Worm (Caenorhabditis elegans) whole organism, L3 larva: ENCODE data around the gene ZK892.6.
A peak's percentile ranks its signal among the peaks of the same experiment; 100 is the strongest.

ENCODE experiments used
- R02D3.7 ChIP-seq: fragments of 150-350 bp; optimal IDR thresholded peaks from 2 replicates; lab custom pipeline; 2014; ENCODE audit warnings: missing biosample characterization, missing genetic modification characterization
- ZK546.5 ChIP-seq: sonication (generic microtip); optimal IDR thresholded peaks from 2 replicates; lab custom pipeline; 2017; ENCODE audit warnings: missing biosample characterization, missing genetic modification characterization
- ama-1 ChIP-seq: fragments of 150-350 bp; optimal IDR thresholded peaks from 2 replicates; lab custom pipeline; 2018
- ceh-16 ChIP-seq: sonication (generic microtip); optimal IDR thresholded peaks from 2 replicates; lab custom pipeline; 2017; ENCODE audit warnings: missing biosample characterization, missing genetic modification characterization
- ceh-28 ChIP-seq: fragments of 150-350 bp; optimal IDR thresholded peaks from 2 replicates; lab custom pipeline; 2014; ENCODE audit warnings: missing biosample characterization, missing genetic modification reagents, missing genetic modification characterization
- ceh-82 ChIP-seq: fragments of 150-350 bp; optimal IDR thresholded peaks from 2 replicates; lab custom pipeline; 2014; ENCODE audit warnings: missing biosample characterization, missing genetic modification characterization
- ceh-9 ChIP-seq: sonication (generic microtip); optimal IDR thresholded peaks from 2 replicates; lab custom pipeline; 2018; ENCODE audit warnings: missing biosample characterization, missing genetic modification characterization
- daf-12 ChIP-seq: fragments of 150-350 bp; optimal IDR thresholded peaks from 2 replicates; lab custom pipeline; 2014; ENCODE audit warnings: missing biosample characterization, missing genetic modification reagents, missing genetic modification characterization
- egl-27 ChIP-seq: sonication (generic microtip); optimal IDR thresholded peaks from 4 replicates; lab custom pipeline; 2017; ENCODE audit warnings: missing biosample characterization, missing genetic modification reagents, missing genetic modification characterization
- egl-5 ChIP-seq: fragments of 150-350 bp; optimal IDR thresholded peaks from 2 replicates; lab custom pipeline; 2017; ENCODE audit warnings: missing biosample characterization, missing genetic modification reagents, missing genetic modification characterization, inconsistent platforms
- elt-1 ChIP-seq: fragments of 150-350 bp; optimal IDR thresholded peaks from 2 replicates; lab custom pipeline; 2014; ENCODE audit warnings: missing biosample characterization, missing genetic modification characterization
- elt-2 ChIP-seq: sonication (generic microtip); optimal IDR thresholded peaks from 2 replicates; lab custom pipeline; 2016; ENCODE audit warnings: missing genetic modification reagents, mild to moderate bottlenecking, missing genetic modification characterization, missing compliant biosample characterization
- elt-3 ChIP-seq, 3 experiments: fragments of 150-350 bp in 1 of 3; sonication (generic microtip) in 2 of 3; optimal IDR thresholded peaks; 2 replicates in 2 of 3; 4 replicates in 1 of 3; lab custom pipeline; 2014 to 2017; ENCODE audit warnings: missing biosample characterization in 3 of 3, missing genetic modification characterization in 3 of 3
- eor-1 ChIP-seq, 2 experiments: fragments of 150-350 bp; optimal IDR thresholded peaks; 2 replicates each; lab custom pipeline; 2014 to 2018; ENCODE audit warnings: missing biosample characterization in 2 of 2, missing genetic modification characterization in 2 of 2
- fkh-10 ChIP-seq: sonication (generic microtip); optimal IDR thresholded peaks from 2 replicates; lab custom pipeline; 2017; ENCODE audit warnings: missing biosample characterization, missing genetic modification reagents, missing genetic modification characterization
- fkh-2 ChIP-seq: fragments of 150-350 bp; optimal IDR thresholded peaks from 2 replicates; lab custom pipeline; 2014; ENCODE audit warnings: missing biosample characterization, missing genetic modification reagents, missing genetic modification characterization
- fos-1 ChIP-seq: fragments of 150-350 bp; optimal IDR thresholded peaks from 2 replicates; lab custom pipeline; 2014; ENCODE audit warnings: missing biosample characterization, missing genetic modification characterization
- hmg-11 ChIP-seq: sonication (generic microtip); optimal IDR thresholded peaks from 2 replicates; lab custom pipeline; 2016; ENCODE audit warnings: missing genetic modification characterization, missing compliant biosample characterization
- jun-1 ChIP-seq: fragments of 150-350 bp; optimal IDR thresholded peaks from 2 replicates; lab custom pipeline; 2014; ENCODE audit warnings: missing biosample characterization, missing genetic modification reagents, missing genetic modification characterization
- lin-15B ChIP-seq: fragments of 150-350 bp; optimal IDR thresholded peaks from 2 replicates; lab custom pipeline; 2014; ENCODE audit warnings: missing biosample characterization, missing genetic modification characterization
- lsy-12 ChIP-seq: sonication (generic microtip); optimal IDR thresholded peaks from 2 replicates; lab custom pipeline; 2016; ENCODE audit warnings: mild to moderate bottlenecking, missing genetic modification characterization, missing compliant biosample characterization
- mdl-1 ChIP-seq: fragments of 150-350 bp; optimal IDR thresholded peaks from 2 replicates; lab custom pipeline; 2014; ENCODE audit warnings: missing biosample characterization, missing genetic modification characterization
- mml-1 ChIP-seq: fragments of 150-350 bp; sonication (generic microtip); optimal IDR thresholded peaks from 3 replicates; lab custom pipeline; 2014; ENCODE audit warnings: missing biosample characterization, missing genetic modification characterization
- nfya-1 ChIP-seq: sonication (generic microtip); optimal IDR thresholded peaks from 2 replicates; lab custom pipeline; 2017; ENCODE audit warnings: missing genetic modification characterization, mild to moderate bottlenecking, missing compliant biosample characterization, antibody characterized with exemption, moderate library complexity; ENCODE audit not compliant: insufficient read depth
- nhr-12 ChIP-seq: fragments of 150-350 bp; optimal IDR thresholded peaks from 2 replicates; lab custom pipeline; 2014; ENCODE audit warnings: missing biosample characterization, missing genetic modification characterization
- nhr-23 ChIP-seq: fragments of 150-350 bp; optimal IDR thresholded peaks from 2 replicates; lab custom pipeline; 2014; ENCODE audit warnings: missing biosample characterization, missing genetic modification reagents, missing genetic modification characterization
- nhr-237 ChIP-seq: fragments of 150-350 bp; optimal IDR thresholded peaks from 2 replicates; lab custom pipeline; 2014; ENCODE audit warnings: missing biosample characterization, missing genetic modification characterization
- nhr-25 ChIP-seq: sonication (generic microtip); optimal IDR thresholded peaks from 2 replicates; lab custom pipeline; 2017; ENCODE audit warnings: missing biosample characterization, missing genetic modification characterization
- nhr-28 ChIP-seq: fragments of 150-350 bp; optimal IDR thresholded peaks from 2 replicates; lab custom pipeline; 2014; ENCODE audit warnings: missing biosample characterization, missing genetic modification characterization
- nhr-43 ChIP-seq: sonication (generic microtip); optimal IDR thresholded peaks from 2 replicates; lab custom pipeline; 2016; ENCODE audit warnings: mild to moderate bottlenecking, missing genetic modification characterization, missing compliant biosample characterization; ENCODE audit not compliant: poor library complexity, severe bottlenecking
- nhr-67 ChIP-seq: fragments of 150-350 bp; optimal IDR thresholded peaks from 2 replicates; lab custom pipeline; 2014; ENCODE audit warnings: missing biosample characterization, missing genetic modification characterization
- nhr-76 ChIP-seq: fragments of 150-350 bp; sonication (generic microtip); optimal IDR thresholded peaks from 5 replicates; lab custom pipeline; 2014; ENCODE audit warnings: missing biosample characterization, missing genetic modification characterization
- nhr-77 ChIP-seq: fragments of 150-350 bp; optimal IDR thresholded peaks from 2 replicates; lab custom pipeline; 2014; ENCODE audit warnings: missing biosample characterization, missing genetic modification characterization
- pha-4 ChIP-seq: fragments of 150-350 bp; optimal IDR thresholded peaks from 2 replicates; lab custom pipeline; 2014; ENCODE audit warnings: missing biosample characterization, missing genetic modification reagents, missing genetic modification characterization
- pqm-1 ChIP-seq: fragments of 150-350 bp; optimal IDR thresholded peaks from 2 replicates; lab custom pipeline; 2017; ENCODE audit warnings: missing biosample characterization, missing genetic modification characterization, inconsistent platforms
- sea-2 ChIP-seq: fragments of 150-350 bp; sonication (generic microtip); optimal IDR thresholded peaks from 4 replicates; lab custom pipeline; 2014; ENCODE audit warnings: missing biosample characterization, missing genetic modification reagents, missing genetic modification characterization
- skn-1 ChIP-seq: fragments of 150-350 bp; optimal IDR thresholded peaks from 2 replicates; lab custom pipeline; 2014; ENCODE audit warnings: missing biosample characterization, missing genetic modification characterization
- snpc-4 ChIP-seq: fragments of 150-350 bp; optimal IDR thresholded peaks from 2 replicates; lab custom pipeline; 2014; ENCODE audit warnings: missing biosample characterization, missing genetic modification characterization
- tbx-2 ChIP-seq: sonication (generic microtip); optimal IDR thresholded peaks from 2 replicates; lab custom pipeline; 2016; ENCODE audit warnings: mild to moderate bottlenecking, missing genetic modification characterization, missing compliant biosample characterization
- unc-39 ChIP-seq: sonication (generic microtip); optimal IDR thresholded peaks from 4 replicates; lab custom pipeline; 2017; ENCODE audit warnings: missing biosample characterization, missing genetic modification characterization
- unc-62 ChIP-seq: fragments of 150-350 bp; sonication (generic microtip); optimal IDR thresholded peaks from 4 replicates; lab custom pipeline; 2014; ENCODE audit warnings: missing biosample characterization, missing genetic modification reagents, missing genetic modification characterization
- zag-1 ChIP-seq: fragments of 150-350 bp; optimal IDR thresholded peaks from 2 replicates; lab custom pipeline; 2014; ENCODE audit warnings: missing biosample characterization, missing genetic modification characterization
- ztf-11 ChIP-seq: fragments of 150-350 bp; optimal IDR thresholded peaks from 2 replicates; lab custom pipeline; 2014; ENCODE audit warnings: missing biosample characterization, missing genetic modification characterization
- ztf-4 ChIP-seq: fragments of 150-350 bp; optimal IDR thresholded peaks from 2 replicates; lab custom pipeline; 2014; ENCODE audit warnings: missing biosample characterization, missing genetic modification characterization

The ZK892.6 gene

DNA sequence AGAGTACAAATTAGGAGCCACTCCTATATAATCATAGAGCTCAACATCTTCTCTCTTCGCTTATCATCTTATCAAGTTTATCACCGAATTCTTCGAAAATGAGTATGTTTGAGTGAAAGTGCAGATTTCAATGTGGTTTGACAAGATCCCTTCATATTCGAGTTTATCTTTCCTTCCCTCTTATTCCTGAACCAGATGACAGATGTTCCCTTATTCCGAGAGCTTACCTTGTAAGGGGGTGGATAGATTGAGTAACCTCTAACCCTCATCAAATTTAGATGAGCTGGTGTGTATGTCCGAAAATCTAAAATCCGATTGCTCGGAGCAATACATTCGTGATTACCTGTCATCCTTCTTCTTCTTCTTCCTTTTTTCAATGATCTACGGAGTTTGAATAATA is 31.3 kb downstream of the ZK892.6 start:
- TF ChIP-seq nhr-77 (tag; lab: Kevin White, UChicago) (no peak), ama-1 (no peak), nhr-67 (tag; lab: Kevin White, UChicago) (no peak), daf-12 (tag; lab: Kevin White, UChicago) (no peak), sea-2 (no peak), hmg-11 (tag; lab: Kevin White, UChicago) (no peak), pqm-1 (no peak), unc-62 (no peak), tbx-2 (tag; lab: Kevin White, UChicago) (no peak), egl-27 (tag; lab: Kevin White, UChicago) (no peak), ceh-16 (tag; lab: Kevin White, UChicago) (no peak), elt-3 (tag; optimal IDR thresholded peaks at IDR 0.05; lab: Kevin White, UChicago) (no peak), fos-1 (no peak), R02D3.7 (tag; lab: Kevin White, UChicago) (no peak), elt-2 (tag; lab: Kevin White, UChicago) (no peak), nhr-43 (no peak), lsy-12 (tag; lab: Kevin White, UChicago) (no peak), skn-1 (tag; lab: Kevin White, UChicago) (no peak), ZK546.5 (tag; lab: Kevin White, UChicago) (no peak)

DNA sequence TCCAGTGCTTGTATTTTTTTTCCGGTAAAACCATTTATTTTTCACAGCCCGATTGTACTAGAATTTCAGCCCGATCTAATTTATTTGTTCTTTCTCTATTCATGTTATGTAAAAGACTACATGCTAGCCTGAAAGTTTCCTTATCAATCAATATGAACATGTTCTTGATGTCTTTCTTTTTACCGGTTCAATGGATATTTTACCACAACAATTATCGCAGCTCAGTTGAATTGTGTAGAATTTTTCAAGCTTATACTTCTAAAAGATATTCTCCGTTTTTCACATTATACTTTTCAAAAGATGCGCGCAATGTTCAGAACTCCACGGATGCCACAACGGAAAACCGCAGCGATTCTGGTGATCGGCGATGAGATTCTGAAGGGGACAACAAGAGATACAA is 36.1 kb downstream of the ZK892.6 start, which contains the start of gene flad-1:
flad-1 (plus strand) TSS at position 301 of the 400 bp plus-strand sequence.
- TF ChIP-seq nhr-76 (tag; lab: Kevin White, UChicago) (no peak), zag-1 (no peak), ama-1 (no peak), mdl-1 (tag; lab: Kevin White, UChicago) (no peak), nhr-237 (tag; lab: Kevin White, UChicago) (no peak), nhr-43 (no peak), fkh-10 (GFP tag; lab: Kevin White, UChicago) (no peak), elt-2 (tag; lab: Kevin White, UChicago) (no peak), ceh-9 (tag; lab: Kevin White, UChicago) (no peak), elt-3 (tag; optimal IDR thresholded peaks at IDR 0.05; lab: Kevin White, UChicago) (no peak), mml-1 (tag; lab: Kevin White, UChicago) (no peak), pha-4 (no peak), nfya-1 (tag; lab: Kevin White, UChicago) (no peak), nhr-12 (tag; lab: Kevin White, UChicago) (no peak), ZK546.5 (tag; lab: Kevin White, UChicago) (no peak), skn-1 (tag; lab: Kevin White, UChicago) (no peak), lsy-12 (tag; lab: Kevin White, UChicago) (no peak), ztf-11 (tag; lab: Kevin White, UChicago) (no peak), eor-1 (tag; optimal IDR thresholded peaks at IDR 0.05; lab: Kevin White, UChicago) (no peak)

DNA sequence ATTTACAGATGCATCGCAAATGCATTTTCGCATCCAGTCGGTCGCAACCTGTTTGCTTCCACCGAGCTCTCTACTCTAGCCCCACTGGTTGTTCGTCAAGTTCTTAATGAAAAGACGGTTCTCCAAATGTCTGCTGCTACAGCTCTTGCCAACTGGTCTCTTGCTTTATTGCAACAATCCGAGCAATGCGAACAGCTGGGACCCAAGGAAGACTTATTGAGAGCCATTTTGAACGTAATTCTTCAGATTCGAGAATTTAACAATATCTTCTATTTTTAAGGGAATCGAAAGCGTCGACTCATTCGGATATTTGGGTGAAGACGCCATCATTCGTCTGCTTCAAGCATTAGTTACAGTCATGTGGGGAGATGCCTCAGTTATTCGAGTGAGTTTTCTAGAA is 36.7 kb downstream of the ZK892.6 start:
- no peak for TF ChIP-seq tbx-2 (tag; lab: Kevin White, UChicago)
- no peak for TF ChIP-seq lin-15B
- TF ChIP-seq egl-27 (tag; lab: Kevin White, UChicago) = no peak
- TF ChIP-seq ztf-4 (tag; lab: Kevin White, UChicago) = no peak
- TF ChIP-seq nhr-76 (tag; lab: Kevin White, UChicago) = no peak
- no peak for TF ChIP-seq daf-12 (tag; lab: Kevin White, UChicago)
- no peak for TF ChIP-seq fkh-10 (GFP tag; lab: Kevin White, UChicago)
- TF ChIP-seq pha-4 = no peak
- TF ChIP-seq eor-1 (tag; optimal IDR thresholded peaks at IDR 0.05; lab: Kevin White, UChicago) = no peak
- TF ChIP-seq jun-1 (tag; lab: Kevin White, UChicago) = no peak
- TF ChIP-seq unc-62 = no peak
- TF ChIP-seq elt-3 (tag; optimal IDR thresholded peaks at IDR 0.05; lab: Kevin White, UChicago) = no peak

DNA sequence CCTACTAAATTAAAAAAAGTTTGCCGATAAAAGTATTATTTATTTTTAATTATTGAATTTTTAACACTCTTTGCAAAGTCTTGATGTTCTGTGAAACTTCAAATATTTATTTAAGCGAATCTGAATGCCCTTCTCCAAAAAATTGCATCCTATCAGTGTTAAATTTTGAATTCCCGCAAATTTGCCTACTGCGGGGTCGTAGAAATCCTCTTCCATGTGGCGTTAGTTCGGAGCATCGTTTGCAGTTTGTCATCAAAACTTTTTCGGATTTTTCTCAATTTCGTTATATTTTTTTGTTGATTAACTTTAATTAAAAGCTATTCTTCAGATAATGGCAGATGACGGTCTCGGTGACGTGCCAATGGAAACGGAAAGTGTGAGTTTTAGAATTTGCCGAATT is 39.5 kb downstream of the ZK892.6 start, which contains the start of gene ufd-3:
ufd-3 (plus strand) TSS at position 324 of the 400 bp plus-strand sequence.
- no peak for TF ChIP-seq sea-2
- TF ChIP-seq nhr-237 (tag; lab: Kevin White, UChicago) = no peak
- TF ChIP-seq ceh-82 (tag; lab: Kevin White, UChicago) = no peak
- TF ChIP-seq ztf-11 (tag; lab: Kevin White, UChicago) = no peak
- TF ChIP-seq egl-5 = peak; percentile 23
- peak; percentile 90 for TF ChIP-seq nhr-43
- no peak for TF ChIP-seq fos-1
- peak; percentile 33 for TF ChIP-seq ama-1
- TF ChIP-seq snpc-4 (tag; lab: Kevin White, UChicago) = peak; percentile 70
- no peak for TF ChIP-seq fkh-2 (tag; lab: Kevin White, UChicago)
- peak; percentile 91 for TF ChIP-seq skn-1 (tag; lab: Kevin White, UChicago)
- TF ChIP-seq unc-39 (tag; lab: Kevin White, UChicago) = no peak
- TF ChIP-seq nhr-23 (tag; lab: Kevin White, UChicago) = peak; percentile 89
- no peak for TF ChIP-seq elt-1 (tag; lab: Kevin White, UChicago)
- TF ChIP-seq pha-4 = peak; percentile 96
- no peak for TF ChIP-seq mdl-1 (tag; lab: Kevin White, UChicago)
- no peak for TF ChIP-seq ceh-16 (tag; lab: Kevin White, UChicago)
- no peak for TF ChIP-seq mml-1 (tag; lab: Kevin White, UChicago)
- no peak for TF ChIP-seq eor-1 (tag; optimal IDR thresholded peaks at IDR 0.05; lab: Kevin White, UChicago)
- no peak for TF ChIP-seq unc-62
- TF ChIP-seq nfya-1 (tag; lab: Kevin White, UChicago) = peak; percentile 91
- no peak for TF ChIP-seq ceh-9 (tag; lab: Kevin White, UChicago)
- no peak for TF ChIP-seq nhr-28 (tag; lab: Kevin White, UChicago)
- peak; percentile 76 for TF ChIP-seq nhr-25 (tag; lab: Kevin White, UChicago)
- no peak for TF ChIP-seq ZK546.5 (tag; lab: Kevin White, UChicago)
- TF ChIP-seq ceh-28 (tag; lab: Kevin White, UChicago) = peak; percentile 46
- TF ChIP-seq tbx-2 (tag; lab: Kevin White, UChicago) = peak; percentile 14
- no peak for TF ChIP-seq nhr-76 (tag; lab: Kevin White, UChicago)
